Fruit fly (Drosophila melanogaster): ENCODE measurements around the gene Drak.
A peak's percentile ranks its signal among the peaks of the same experiment; 100 is the strongest.

Gene Drak

DNA sequence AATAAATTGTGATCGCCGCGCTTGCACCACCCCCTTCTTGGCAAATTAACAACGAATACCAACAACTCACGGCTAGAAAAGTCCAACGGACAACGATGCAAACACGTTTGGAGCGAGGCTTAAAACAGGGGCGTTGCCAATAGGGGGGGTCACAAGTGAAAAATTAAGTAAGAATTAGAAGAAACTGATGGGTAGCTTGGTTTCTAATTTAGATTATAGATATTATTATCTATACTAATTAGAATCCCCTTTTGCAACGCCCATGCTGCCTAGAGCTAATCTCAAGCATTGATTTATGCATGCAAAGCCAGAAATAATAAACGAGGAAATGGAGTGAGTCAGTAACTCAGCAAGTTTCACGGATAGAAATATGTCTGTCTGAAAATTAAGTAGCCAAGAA is 25.5 kb downstream of the Drak start (continued):
- TF ChIP-seq CG6813 (GFP tag; optimal IDR thresholded peaks at IDR 0.05): peak; percentile 65
- TF ChIP-seq CG7987 (GFP tag; optimal IDR thresholded peaks at IDR 0.05): peak; percentile 43
- peak; percentile 81 for TF ChIP-seq CG43689 (GFP tag; IDR thresholded peaks at IDR 0.05)
- peak; percentile 64 for TF ChIP-seq CG12219 (GFP tag; optimal IDR thresholded peaks at IDR 0.05)
- peak; percentile 84 for TF ChIP-seq Ptx1 (GFP tag; IDR thresholded peaks at IDR 0.05)
- no peak for TF ChIP-seq run (tag; optimal IDR thresholded peaks at IDR 0.05)
- TF ChIP-seq tup (GFP tag; optimal IDR thresholded peaks at IDR 0.05): peak; percentile 18
- TF ChIP-seq ato (GFP tag; IDR thresholded peaks at IDR 0.05; ENCODE audit: partially characterized antibody): no peak
- TF ChIP-seq Xrp1 (GFP tag; IDR thresholded peaks at IDR 0.05): peak; percentile 80
- TF ChIP-seq Ssrp (tag; optimal IDR thresholded peaks at IDR 0.05): peak; percentile 64
- peak; percentile 75 for TF ChIP-seq CG6689 (GFP tag; IDR thresholded peaks at IDR 0.05)
- peak; percentile 95 for TF ChIP-seq Drgx (GFP tag; IDR thresholded peaks at IDR 0.05)
- TF ChIP-seq Hey (tag; optimal IDR thresholded peaks at IDR 0.05): no peak
- no peak for TF ChIP-seq en (GFP tag; optimal IDR thresholded peaks at IDR 0.05)
- no peak for TF ChIP-seq hb (GFP tag; IDR thresholded peaks at IDR 0.05; ENCODE audit: partially characterized antibody)
- peak; percentile 80 for TF ChIP-seq unpg (GFP tag; optimal IDR thresholded peaks at IDR 0.05)
- peak; percentile 67; the same call in 1 of the 3 replicates for TF ChIP-seq CG6175 (GFP tag; IDR thresholded peaks at IDR 0.05)
- TF ChIP-seq CG7928 (GFP tag; optimal IDR thresholded peaks at IDR 0.05): no peak
- TF ChIP-seq CG7963 (GFP tag; IDR thresholded peaks at IDR 0.05; ENCODE audit: partially characterized antibody): no peak
- no peak for TF ChIP-seq inv (GFP tag; IDR thresholded peaks at IDR 0.05; ENCODE audit: partially characterized antibody)
- peak; percentile 46 for TF ChIP-seq sug (tag; optimal IDR thresholded peaks at IDR 0.05)
- TF ChIP-seq ERR (GFP tag; optimal IDR thresholded peaks at IDR 0.05): no peak
- TF ChIP-seq trem (tag; optimal IDR thresholded peaks at IDR 0.05): no peak
- TF ChIP-seq CG14860 (GFP tag; IDR thresholded peaks at IDR 0.05; ENCODE audit: partially characterized antibody): no peak
- peak; percentile 17 for TF ChIP-seq Nf-YC (tag; optimal IDR thresholded peaks at IDR 0.05)
- TF ChIP-seq CG8089 (GFP tag; optimal IDR thresholded peaks at IDR 0.05): no peak
- TF ChIP-seq CG13424 (tag; optimal IDR thresholded peaks at IDR 0.05): peak; percentile 78
- TF ChIP-seq ewg (GFP tag; optimal IDR thresholded peaks at IDR 0.05): peak; percentile 52
- peak; percentile 19 for TF ChIP-seq nerfin-1 (tag; optimal IDR thresholded peaks at IDR 0.05)
- peak; percentile 52 for TF ChIP-seq CG12071 (GFP tag; optimal IDR thresholded peaks at IDR 0.05)
- TF ChIP-seq CG4404 (GFP tag; IDR thresholded peaks at IDR 0.05): 0 out of 2 replicates have a peak, but pooled peaks have one; percentile 45
- TF ChIP-seq chinmo (GFP tag; IDR thresholded peaks at IDR 0.05; ENCODE audit: partially characterized antibody): no peak
- TF ChIP-seq Usf (GFP tag; optimal IDR thresholded peaks at IDR 0.05): peak; percentile 28
- peak; percentile 71 for TF ChIP-seq Hmr (GFP tag; optimal IDR thresholded peaks at IDR 0.05)
- peak; percentile 46 for TF ChIP-seq CG6654 (GFP tag; optimal IDR thresholded peaks at IDR 0.05)
- peak; percentile 76 for TF ChIP-seq CG9817 (tag; optimal IDR thresholded peaks at IDR 0.05)
- no peak for TF ChIP-seq MESR4 (GFP tag; optimal IDR thresholded peaks at IDR 0.05)
- TF ChIP-seq CG31365 (tag; optimal IDR thresholded peaks at IDR 0.05): no peak
- no peak for TF ChIP-seq corto (GFP tag; optimal IDR thresholded peaks at IDR 0.05)
- peak; percentile 66 for TF ChIP-seq CG7556 (GFP tag; optimal IDR thresholded peaks at IDR 0.05)
- peak; percentile 83 for TF ChIP-seq Dbx (GFP tag; IDR thresholded peaks at IDR 0.05)
- peak; percentile 67 for TF ChIP-seq CG5953 (GFP tag; IDR thresholded peaks at IDR 0.05)
- TF ChIP-seq CG12236 (GFP tag; optimal IDR thresholded peaks at IDR 0.05): no peak
- TF ChIP-seq CG9609 (GFP tag; optimal IDR thresholded peaks at IDR 0.05): no peak
- TF ChIP-seq CG9932 (GFP tag; IDR thresholded peaks at IDR 0.05): peak; percentile 89
- TF ChIP-seq CG11247 (GFP tag; IDR thresholded peaks at IDR 0.05): peak; percentile 80
- peak; percentile 70 for TF ChIP-seq CG31441 (GFP tag; IDR thresholded peaks at IDR 0.05)
- TF ChIP-seq wek (GFP tag; optimal IDR thresholded peaks at IDR 0.05): no peak
- peak; percentile 85 for TF ChIP-seq CG34422 (GFP tag; IDR thresholded peaks at IDR 0.05)
- peak; percentile 36 for TF ChIP-seq CG10654 (GFP tag; optimal IDR thresholded peaks at IDR 0.05)

All from whole organism, embryonic.